Worm (Caenorhabditis elegans) whole organism, L1 larva: Measurements from ENCODE around the gene alh-6.

Experiments used
- alr-1 ChIP-seq: fragments of 200-800 bp; sonication (Bioruptor generic); optimal IDR thresholded peaks from 2 replicates; lab custom pipeline; 2018; ENCODE audit warnings: borderline replicate concordance, mild to moderate bottlenecking, missing genetic modification characterization, missing compliant biosample characterization
- ceh-88 ChIP-seq: fragments of 200-800 bp; sonication (Bioruptor generic); IDR thresholded peaks from 2 replicates; pipeline ENCODE4 v1.3.6; 2022; ENCODE audit warnings: missing genetic modification characterization, missing compliant biosample characterization
- fkh-4 ChIP-seq: sonication (generic microtip); optimal IDR thresholded peaks from 2 replicates; lab custom pipeline; 2016; ENCODE audit warnings: missing compliant biosample characterization, missing genetic modification characterization, borderline replicate concordance
- lin-13 ChIP-seq: fragments of 150-350 bp; optimal IDR thresholded peaks from 2 replicates; lab custom pipeline; 2014; ENCODE audit warnings: missing biosample characterization, missing genetic modification reagents, missing genetic modification characterization
- mdl-1 ChIP-seq, 2 experiments: fragments of 150-350 bp; optimal IDR thresholded peaks; 2 replicates each; lab custom pipeline; 2014 to 2017; ENCODE audit warnings: missing biosample characterization in 2 of 2, missing genetic modification characterization in 2 of 2, inconsistent platforms in 1 of 2
- mep-1 ChIP-seq: fragments of 150-350 bp; optimal IDR thresholded peaks from 2 replicates; lab custom pipeline; 2014; ENCODE audit warnings: missing biosample characterization, missing genetic modification characterization
- nhr-237 ChIP-seq: fragments of 150-350 bp; optimal IDR thresholded peaks from 2 replicates; lab custom pipeline; 2014; ENCODE audit warnings: missing biosample characterization, missing genetic modification characterization
- nhr-77 ChIP-seq: fragments of 150-350 bp; optimal IDR thresholded peaks from 2 replicates; lab custom pipeline; 2014; ENCODE audit warnings: missing biosample characterization, missing genetic modification characterization
- pag-3 ChIP-seq: sonication (generic microtip); optimal IDR thresholded peaks from 2 replicates; lab custom pipeline; 2017; ENCODE audit warnings: missing genetic modification characterization, mild to moderate bottlenecking, missing compliant biosample characterization, antibody characterized with exemption, borderline replicate concordance; ENCODE audit not compliant: insufficient read depth
- snpc-4 ChIP-seq: fragments of 150-350 bp; optimal IDR thresholded peaks from 2 replicates; lab custom pipeline; 2014; ENCODE audit warnings: missing biosample characterization, missing genetic modification characterization
- ztf-11 ChIP-seq, 2 experiments: sonication (generic microtip); optimal IDR thresholded peaks; 2 replicates each; lab custom pipeline; 2016 to 2017; ENCODE audit warnings: missing genetic modification characterization in 2 of 2, missing biosample characterization in 1 of 2, missing compliant biosample characterization in 1 of 2

DNA sequence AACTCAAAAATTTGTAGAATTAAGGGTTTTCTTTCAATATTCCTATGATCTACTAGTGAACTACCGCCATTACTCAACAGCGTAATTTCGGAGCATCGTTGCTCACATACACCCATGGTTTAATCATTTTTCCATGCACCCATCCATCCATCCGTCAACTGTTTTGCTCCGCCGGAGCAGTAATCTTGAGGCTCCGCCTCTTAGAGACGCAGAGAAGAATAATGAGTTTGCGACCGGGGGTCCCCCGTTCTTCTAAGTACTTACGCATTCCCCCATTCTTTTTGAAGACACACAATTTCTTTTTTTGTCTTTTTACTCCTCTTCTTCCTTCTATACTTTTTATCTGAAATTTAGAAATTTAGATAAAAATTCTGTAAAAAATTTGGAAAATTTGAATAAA lies 28.3 kb upstream of the alh-6 start:
- TF ChIP-seq nhr-77 (tag; lab: Kevin White, UChicago) (no peak), ceh-88 (GFP tag; lab: Robert Waterston, UW) (no peak), ztf-11 (tag; optimal IDR thresholded peaks at IDR 0.05; lab: Kevin White, UChicago) (no peak), lin-13 (GFP tag; lab: Kevin White, UChicago) (no peak), pag-3 (no peak), mep-1 (no peak), snpc-4 (tag; lab: Kevin White, UChicago) (no peak), nhr-237 (no peak), fkh-4 (no peak), mdl-1 (tag; optimal IDR thresholded peaks at IDR 0.05; lab: Kevin White, UChicago) (no peak), alr-1 (no peak)
